Worm (Caenorhabditis elegans): ENCODE data around the gene H09F14.1.

- TF ChIP-seq egl-27 (tag; optimal IDR thresholded peaks at IDR 0.05) = no peak
- no peak for TF ChIP-seq ztf-11 (tag; optimal IDR thresholded peaks at IDR 0.05)
- TF ChIP-seq sptf-1 (tag; optimal IDR thresholded peaks at IDR 0.05) = no peak
- no peak for TF ChIP-seq unc-30 (tag; optimal IDR thresholded peaks at IDR 0.05)
- TF ChIP-seq mab-9 (GFP tag; IDR thresholded peaks at IDR 0.05) = no peak
- TF ChIP-seq F16B12.6 (tag; optimal IDR thresholded peaks at IDR 0.05) = no peak
- TF ChIP-seq elt-3 (tag; optimal IDR thresholded peaks at IDR 0.05) = no peak
- TF ChIP-seq pqm-1 (tag; optimal IDR thresholded peaks at IDR 0.05) = no peak
- TF ChIP-seq ceh-90 (tag; optimal IDR thresholded peaks at IDR 0.05) = no peak
Observed at ce11 chrV:10656958-10657357, 41.6 kb upstream of the H09F14.1 start, which contains the start of gene ugt-34.

Measured in whole organism, L1 larva.